Worm (Caenorhabditis elegans) whole organism, L2 larva: Measurements from ENCODE around the gene gakh-1.

Source experiments
- Y55F3AM.14 ChIP-seq: fragments of 200-800 bp; sonication (Bioruptor generic); optimal IDR thresholded peaks from 2 replicates; lab custom pipeline; 2018; ENCODE audit warnings: mild to moderate bottlenecking, missing genetic modification characterization, missing compliant biosample characterization
- ZK546.5 ChIP-seq: sonication (generic microtip); optimal IDR thresholded peaks from 2 replicates; lab custom pipeline; 2017; ENCODE audit warnings: missing biosample characterization, missing genetic modification characterization
- ama-1 ChIP-seq: fragments of 150-350 bp; optimal IDR thresholded peaks from 2 replicates; lab custom pipeline; 2018; ENCODE audit warnings: inconsistent platforms
- blmp-1 ChIP-seq: sonication (generic microtip); optimal IDR thresholded peaks from 2 replicates; lab custom pipeline; 2017; ENCODE audit warnings: missing genetic modification characterization, mild to moderate bottlenecking, missing compliant biosample characterization, antibody characterized with exemption, moderate library complexity; ENCODE audit not compliant: insufficient read depth
- ceh-16 ChIP-seq: fragments of 150-350 bp; optimal IDR thresholded peaks from 2 replicates; lab custom pipeline; 2014; ENCODE audit warnings: missing biosample characterization, missing genetic modification characterization
- crh-2 ChIP-seq: sonication (generic microtip); optimal IDR thresholded peaks from 2 replicates; lab custom pipeline; 2017; ENCODE audit warnings: missing biosample characterization, missing genetic modification characterization
- dmd-4 ChIP-seq: sonication (generic microtip); optimal IDR thresholded peaks from 2 replicates; lab custom pipeline; 2017; ENCODE audit warnings: missing biosample characterization, missing genetic modification characterization
- egl-27 ChIP-seq: sonication (generic microtip); optimal IDR thresholded peaks from 3 replicates; lab custom pipeline; 2017; ENCODE audit warnings: missing biosample characterization, missing genetic modification reagents, missing genetic modification characterization
- elt-3 ChIP-seq: sonication (generic microtip); optimal IDR thresholded peaks from 2 replicates; lab custom pipeline; 2017; ENCODE audit warnings: missing biosample characterization, missing genetic modification characterization
- fos-1 ChIP-seq: fragments of 150-350 bp; optimal IDR thresholded peaks from 2 replicates; lab custom pipeline; 2014; ENCODE audit warnings: missing biosample characterization, missing genetic modification characterization
- gmeb-1 ChIP-seq: fragments of 150-350 bp; optimal IDR thresholded peaks from 2 replicates; lab custom pipeline; 2014; ENCODE audit warnings: missing biosample characterization, missing genetic modification characterization
- lin-11 ChIP-seq: fragments of 150-350 bp; sonication (generic microtip); optimal IDR thresholded peaks from 2 replicates; lab custom pipeline; 2014; ENCODE audit warnings: missing biosample characterization, missing genetic modification characterization, inconsistent platforms, mixed read lengths
- lin-13 ChIP-seq: fragments of 150-350 bp; optimal IDR thresholded peaks from 2 replicates; lab custom pipeline; 2014; ENCODE audit warnings: missing biosample characterization, missing genetic modification reagents, missing genetic modification characterization
- lin-39 ChIP-seq: fragments of 150-350 bp; optimal IDR thresholded peaks from 2 replicates; lab custom pipeline; 2014; ENCODE audit warnings: missing biosample characterization, missing genetic modification reagents, missing genetic modification characterization
- lsy-2 ChIP-seq, 2 experiments: fragments of 150-350 bp in 1 of 2; sonication (generic microtip) in 1 of 2; optimal IDR thresholded peaks; 2 replicates each; lab custom pipeline; 2014 to 2017; ENCODE audit warnings: missing biosample characterization in 2 of 2, missing genetic modification characterization in 2 of 2
- mab-5 ChIP-seq: fragments of 150-350 bp; optimal IDR thresholded peaks from 2 replicates; lab custom pipeline; 2014; ENCODE audit warnings: missing biosample characterization, missing genetic modification characterization
- mbf-1 ChIP-seq: sonication (generic microtip); optimal IDR thresholded peaks from 2 replicates; lab custom pipeline; 2017; ENCODE audit warnings: missing biosample characterization, missing genetic modification characterization
- mdl-1 ChIP-seq, 2 experiments: fragments of 150-350 bp in 1 of 2; sonication (generic microtip) in 1 of 2; optimal IDR thresholded peaks; 2 replicates each; lab custom pipeline; 2017; ENCODE audit warnings: missing biosample characterization in 2 of 2, missing genetic modification characterization in 2 of 2
- nhr-10 ChIP-seq: sonication (generic microtip); optimal IDR thresholded peaks from 2 replicates; lab custom pipeline; 2017; ENCODE audit warnings: missing biosample characterization, missing genetic modification characterization
- nhr-11 ChIP-seq: fragments of 150-350 bp; optimal IDR thresholded peaks from 2 replicates; lab custom pipeline; 2014; ENCODE audit warnings: missing biosample characterization, missing genetic modification characterization
- nhr-12 ChIP-seq: fragments of 150-350 bp; optimal IDR thresholded peaks from 2 replicates; lab custom pipeline; 2014; ENCODE audit warnings: missing biosample characterization, missing genetic modification characterization
- nhr-21 ChIP-seq: fragments of 150-350 bp; optimal IDR thresholded peaks from 2 replicates; lab custom pipeline; 2014; ENCODE audit warnings: missing biosample characterization, missing genetic modification characterization
- nhr-237 ChIP-seq: fragments of 150-350 bp; optimal IDR thresholded peaks from 2 replicates; lab custom pipeline; 2014; ENCODE audit warnings: missing biosample characterization, missing genetic modification characterization
- nhr-25 ChIP-seq: fragments of 150-350 bp; sonication (generic microtip); optimal IDR thresholded peaks from 3 replicates; lab custom pipeline; 2014; ENCODE audit warnings: missing biosample characterization, missing genetic modification characterization
- nhr-6 ChIP-seq: fragments of 150-350 bp; optimal IDR thresholded peaks from 2 replicates; lab custom pipeline; 2014; ENCODE audit warnings: missing biosample characterization, missing genetic modification characterization
- nhr-77 ChIP-seq: fragments of 150-350 bp; optimal IDR thresholded peaks from 2 replicates; lab custom pipeline; 2014; ENCODE audit warnings: missing biosample characterization, missing genetic modification characterization
- peb-1 ChIP-seq: fragments of 150-350 bp; optimal IDR thresholded peaks from 2 replicates; lab custom pipeline; 2014; ENCODE audit warnings: missing biosample characterization, missing genetic modification characterization
- skn-1 ChIP-seq: sonication (generic microtip); optimal IDR thresholded peaks from 2 replicates; lab custom pipeline; 2017; ENCODE audit warnings: missing biosample characterization, missing genetic modification characterization
- sma-3 ChIP-seq: sonication (generic microtip); optimal IDR thresholded peaks from 2 replicates; lab custom pipeline; 2016; ENCODE audit warnings: missing genetic modification reagents, missing genetic modification characterization, missing compliant biosample characterization
- sma-9 ChIP-seq, 2 experiments: fragments of 150-350 bp in 1 of 2; sonication (generic microtip) in 1 of 2; optimal IDR thresholded peaks; 2 replicates each; lab custom pipeline; 2014 to 2016; ENCODE audit warnings: missing genetic modification characterization in 2 of 2, mild to moderate bottlenecking in 1 of 2, missing biosample characterization in 1 of 2, missing compliant biosample characterization in 1 of 2, missing genetic modification reagents in 1 of 2, moderate library complexity in 1 of 2
- unc-55 ChIP-seq: fragments of 150-350 bp; sonication (generic microtip); optimal IDR thresholded peaks from 3 replicates; lab custom pipeline; 2014; ENCODE audit warnings: missing biosample characterization, missing genetic modification reagents, missing genetic modification characterization
- unc-62 ChIP-seq: fragments of 150-350 bp; optimal IDR thresholded peaks from 2 replicates; lab custom pipeline; 2014; ENCODE audit warnings: missing biosample characterization, missing genetic modification reagents, missing genetic modification characterization
- ztf-1 ChIP-seq: fragments of 200-800 bp; sonication (Bioruptor generic); conservative IDR thresholded peaks from 2 replicates; pipeline ENCODE4 v1.3.6; 2022; ENCODE audit warnings: missing genetic modification characterization, missing compliant biosample characterization
- ztf-4 ChIP-seq: fragments of 150-350 bp; optimal IDR thresholded peaks from 2 replicates; lab custom pipeline; 2014; ENCODE audit warnings: missing biosample characterization, missing genetic modification characterization

The gakh-1 gene

DNA sequence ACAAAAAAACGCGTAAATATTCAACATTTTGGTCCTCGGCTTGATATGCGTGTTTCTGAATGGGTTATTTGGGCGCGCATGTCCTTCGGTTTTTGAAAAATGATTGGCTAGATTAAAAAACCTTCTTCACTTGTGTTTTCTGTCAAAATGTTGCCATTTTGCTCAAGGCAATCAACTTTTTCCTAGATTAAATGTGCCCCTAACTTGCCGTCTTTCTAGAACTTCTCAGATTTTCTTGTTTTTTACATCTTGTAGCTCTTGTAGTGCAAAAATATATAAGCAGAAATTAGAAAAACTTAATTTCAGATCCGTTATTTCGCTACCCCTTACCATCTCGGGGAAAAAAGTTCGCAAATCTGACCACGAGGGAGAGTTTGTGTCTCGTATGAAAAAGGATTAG, 39.5 kb downstream of the gakh-1 start, which contains the start of gene hbl-1:
hbl-1 (plus strand) TSS at position 301 of the 400 bp plus-strand sequence.
- TF ChIP-seq nhr-6 (tag; lab: Kevin White, UChicago) (no peak), ama-1 (lab: Kevin White, UChicago) (no peak), nhr-77 (tag; lab: Kevin White, UChicago) (no peak), Y55F3AM.14 (GFP tag; lab: Kevin White, UChicago) (no peak), fos-1 (tag; lab: Kevin White, UChicago) (no peak), ztf-1 (GFP tag; lab: Robert Waterston, UW) (no peak), nhr-237 (tag; lab: Kevin White, UChicago) (no peak), blmp-1 (tag; lab: Kevin White, UChicago) (no peak), unc-55 (GFP tag; lab: Kevin White, UChicago) (no peak), elt-3 (tag; lab: Kevin White, UChicago) (no peak), skn-1 (tag; lab: Kevin White, UChicago) (no peak), ztf-4 (tag; lab: Kevin White, UChicago) (no peak), nhr-21 (tag; lab: Kevin White, UChicago) (no peak), crh-2 (tag; lab: Kevin White, UChicago) (no peak)

DNA sequence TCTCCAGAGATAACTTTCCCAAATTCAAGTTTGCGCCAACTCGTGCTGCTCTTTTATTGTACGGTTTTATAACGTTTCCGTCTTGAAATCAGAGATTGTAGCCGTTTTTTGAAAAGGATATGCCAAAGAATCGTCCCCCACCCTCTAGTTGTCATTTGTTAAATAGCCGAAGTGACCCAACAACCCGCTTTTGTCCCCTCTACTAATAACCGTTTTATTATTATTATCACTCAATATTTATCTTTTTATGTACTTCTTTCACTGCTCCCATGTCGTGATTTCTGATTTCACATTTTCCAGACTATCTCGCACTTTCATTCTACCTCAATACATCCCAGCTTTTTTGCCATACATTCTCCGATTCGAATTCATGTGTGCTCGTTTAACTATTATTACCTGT, 44.7 kb downstream of the gakh-1 start:
- TF ChIP-seq nhr-12 (tag; lab: Kevin White, UChicago): no peak
- no peak for TF ChIP-seq nhr-6 (tag; lab: Kevin White, UChicago)
- TF ChIP-seq Y55F3AM.14 (GFP tag; lab: Kevin White, UChicago): no peak
- no peak for TF ChIP-seq lin-11 (tag; lab: Kevin White, UChicago)
- no peak for TF ChIP-seq unc-62 (GFP tag; lab: Kevin White, UChicago)
- no peak for TF ChIP-seq nhr-77 (tag; lab: Kevin White, UChicago)
- TF ChIP-seq fos-1 (tag; lab: Kevin White, UChicago): no peak
- no peak for TF ChIP-seq blmp-1 (tag; lab: Kevin White, UChicago)
- TF ChIP-seq unc-55 (GFP tag; lab: Kevin White, UChicago): no peak
- TF ChIP-seq nhr-21 (tag; lab: Kevin White, UChicago): no peak
- TF ChIP-seq elt-3 (tag; lab: Kevin White, UChicago): no peak
- no peak for TF ChIP-seq ZK546.5 (tag; lab: Kevin White, UChicago)
- TF ChIP-seq dmd-4 (tag; lab: Kevin White, UChicago): no peak
- TF ChIP-seq crh-2 (tag; lab: Kevin White, UChicago): no peak
- no peak for TF ChIP-seq peb-1 (tag; lab: Kevin White, UChicago)
- no peak for TF ChIP-seq ceh-16 (tag; lab: Kevin White, UChicago)
- TF ChIP-seq lin-39 (tag; lab: Kevin White, UChicago): no peak
- TF ChIP-seq mab-5 (tag; lab: Kevin White, UChicago): no peak

DNA sequence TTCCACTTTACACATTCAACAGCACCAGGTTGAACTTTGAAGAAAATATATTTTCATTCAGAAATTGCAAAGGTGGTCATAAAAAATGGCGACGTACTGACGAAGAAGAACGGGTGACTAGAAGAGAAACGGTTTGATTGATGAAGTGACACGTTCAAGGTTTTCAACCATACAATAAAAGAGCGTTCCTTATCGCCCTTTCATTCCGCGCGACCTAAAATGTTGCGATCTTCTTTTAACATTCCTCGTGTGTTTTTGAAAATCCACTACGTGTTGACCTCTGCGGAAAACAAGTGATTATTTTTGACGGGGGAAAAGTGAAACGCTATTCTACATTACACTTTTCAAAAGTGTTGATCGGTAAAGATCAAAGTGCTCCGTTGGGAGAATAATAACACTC, 45.8 kb downstream of the gakh-1 start:
- TF ChIP-seq gmeb-1 (tag; lab: Kevin White, UChicago) (no peak), unc-62 (GFP tag; lab: Kevin White, UChicago) (no peak), mdl-1 (tag; optimal IDR thresholded peaks at IDR 0.05; lab: Kevin White, UChicago) (peak in 1 of 2 experiments; percentile 7), fos-1 (tag; lab: Kevin White, UChicago) (peak; percentile 55), egl-27 (peak; percentile 50), ztf-4 (tag; lab: Kevin White, UChicago) (no peak), mab-5 (tag; lab: Kevin White, UChicago) (no peak), nhr-25 (tag; lab: Kevin White, UChicago) (peak; percentile 88), blmp-1 (tag; lab: Kevin White, UChicago) (peak; percentile 81), ama-1 (lab: Kevin White, UChicago) (no peak), sma-3 (peak; percentile 50), nhr-10 (tag; lab: Kevin White, UChicago) (no peak), elt-3 (tag; lab: Kevin White, UChicago) (no peak), dmd-4 (tag; lab: Kevin White, UChicago) (no peak), ceh-16 (tag; lab: Kevin White, UChicago) (peak; percentile 77), crh-2 (tag; lab: Kevin White, UChicago) (peak; percentile 47), nhr-11 (tag; lab: Kevin White, UChicago) (no peak), nhr-6 (tag; lab: Kevin White, UChicago) (peak; percentile 43), nhr-21 (tag; lab: Kevin White, UChicago) (peak; percentile 65), lin-13 (peak; percentile 13), sma-9 (GFP tag; optimal IDR thresholded peaks at IDR 0.05; lab: Kevin White, UChicago) (peak; percentile 70), sma-9 (tag; optimal IDR thresholded peaks at IDR 0.05; lab: Kevin White, UChicago) (no peak), lsy-2 (tag; optimal IDR thresholded peaks at IDR 0.05; lab: Kevin White, UChicago) (peak in 1 of 2 experiments; percentile 21), ztf-1 (GFP tag; lab: Robert Waterston, UW) (no peak), mbf-1 (no peak)
- TF ChIP-seq, all 48 proteins: peak for 13
